Fruit fly (Drosophila melanogaster) whole organism, embryonic: ENCODE measurements around the gene fzy.

Experiments
- CG12299 ChIP-seq: fragments of 200-800 bp; sonication (Bioruptor generic); optimal IDR thresholded peaks from 2 replicates; lab custom pipeline; 2018; ENCODE audit warnings: missing biosample characterization, mild to moderate bottlenecking, missing genetic modification characterization
- CG3726 ChIP-seq: fragments of 200-800 bp; sonication (Bioruptor generic); IDR thresholded peaks from 3 replicates; pipeline ENCODE4, ENCODE4 v1.3.6; 2022; ENCODE audit warnings: missing biosample characterization, missing genetic modification characterization
- CG6683 ChIP-seq: fragments of 200-800 bp; sonication (Bioruptor generic); optimal IDR thresholded peaks from 2 replicates; lab custom pipeline; 2017; ENCODE audit warnings: missing biosample characterization, mild to moderate bottlenecking, missing genetic modification characterization, missing genetic modification reagents
- sna ChIP-seq: fragments of 200-800 bp; sonication (Bioruptor generic); IDR thresholded peaks from 2 replicates; pipeline ENCODE4 v1.3.6; 2022; ENCODE audit warnings: missing biosample characterization, missing genetic modification characterization; ENCODE audit not compliant: partially characterized antibody

- peak; percentile 64 for TF ChIP-seq CG12299 (tag; lab: Kevin White, UChicago)
- no peak for TF ChIP-seq CG3726 (GFP tag; lab: Robert Waterston, UW)
- TF ChIP-seq CG6683, result peak; percentile 37
- TF ChIP-seq sna, result no peak
Measured at dm6 chr2L:16287602-16288392, 23.0 kb upstream of the fzy start, which contains the start of the genes crp and pkaap.
